Worm (Caenorhabditis elegans): Measurements from ENCODE around the gene scl-21.

Gene scl-21

DNA sequence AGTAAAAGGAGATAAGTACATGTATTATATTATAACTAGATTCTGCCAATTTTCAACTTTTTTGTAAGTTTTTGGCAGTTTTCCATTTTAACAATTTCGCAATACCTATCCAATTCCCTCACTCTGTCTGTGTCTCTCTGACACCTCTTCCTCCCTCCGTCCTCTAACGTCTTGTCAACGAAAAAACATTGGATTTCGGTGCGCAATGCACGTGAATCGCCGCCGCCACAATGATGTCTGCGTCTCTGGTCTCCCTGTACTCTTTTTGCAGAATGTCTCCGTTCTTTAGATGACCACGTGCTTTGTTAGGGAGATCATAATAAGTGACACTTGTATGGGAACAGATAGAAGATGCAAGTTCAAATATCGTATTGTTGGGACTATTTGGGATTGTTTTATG, 33.7 kb upstream of the scl-21 start (continued):
- TF ChIP-seq dmd-6 (GFP tag; IDR thresholded peaks at IDR 0.05) (peak; percentile 99), dpl-1 (GFP tag; optimal IDR thresholded peaks at IDR 0.05) (peak; percentile 50), lin-1 (GFP tag; IDR thresholded peaks at IDR 0.05) (peak; percentile 85)

DNA sequence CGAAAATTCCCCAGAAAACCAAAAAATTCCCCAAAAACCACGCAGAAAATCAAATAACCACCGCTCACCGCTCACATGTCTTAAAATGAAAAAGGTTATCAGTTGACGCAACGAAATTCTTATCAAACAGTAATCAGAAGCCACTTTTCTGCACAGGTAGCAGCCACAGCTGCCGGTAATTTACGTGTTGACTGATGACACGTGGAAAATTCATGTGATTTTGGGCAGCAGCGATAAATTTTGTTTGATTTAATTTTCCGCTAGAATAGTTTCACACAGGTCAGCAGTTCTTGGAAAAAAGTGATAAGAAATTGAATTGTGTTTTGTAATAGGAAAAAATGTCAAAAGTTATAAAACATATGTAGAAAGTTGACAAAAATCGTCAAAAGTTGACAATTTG, 32.1 kb upstream of the scl-21 start:
- TF ChIP-seq D1046.2 (GFP tag; IDR thresholded peaks at IDR 0.05) = no peak
- peak; percentile 49 for TF ChIP-seq mep-1 (tag; optimal IDR thresholded peaks at IDR 0.05)
- TF ChIP-seq lin-39 (tag; optimal IDR thresholded peaks at IDR 0.05) = no peak
- peak; percentile 16; the same call in 1 of the 2 replicates for TF ChIP-seq T26A8.4 (GFP tag; IDR thresholded peaks at IDR 0.05)
- TF ChIP-seq dmd-8 (GFP tag; IDR thresholded peaks at IDR 0.05) = no peak
- TF ChIP-seq hlh-30 (tag; optimal IDR thresholded peaks at IDR 0.05; ENCODE audit: insufficient read depth) = peak; percentile 96
- no peak for TF ChIP-seq hmg-1.1 (GFP tag; IDR thresholded peaks at IDR 0.05)
- peak; percentile 11 for TF ChIP-seq nhr-6 (tag; optimal IDR thresholded peaks at IDR 0.05)
- TF ChIP-seq zfp-3 (GFP tag; conservative IDR thresholded peaks at IDR 0.05) = 0 out of 2 replicates have a peak, but pooled peaks have one; percentile 14
- peak; percentile 5 to 91 for TF ChIP-seq mdl-1 (tag; optimal IDR thresholded peaks at IDR 0.05)
- TF ChIP-seq vab-7 (GFP tag; IDR thresholded peaks at IDR 0.05) = no peak
- TF ChIP-seq duxl-1 (tag; optimal IDR thresholded peaks at IDR 0.05; ENCODE audit: poor library complexity) = no peak
- TF ChIP-seq nhr-237 (tag; optimal IDR thresholded peaks at IDR 0.05) = no peak
- peak; percentile 97 for TF ChIP-seq nhr-28 (tag; optimal IDR thresholded peaks at IDR 0.05)
- peak; percentile 74 for TF ChIP-seq T20F7.1 (GFP tag; optimal IDR thresholded peaks at IDR 0.05)
- TF ChIP-seq jun-1 (tag; optimal IDR thresholded peaks at IDR 0.05) = no peak
- TF ChIP-seq nhr-10 (tag; optimal IDR thresholded peaks at IDR 0.05) = no peak
- TF ChIP-seq daf-16 (GFP tag; optimal IDR thresholded peaks at IDR 0.05) = peak in 1 of 2 experiments; percentile 59
- peak; percentile 98 for TF ChIP-seq daf-16 (tag; optimal IDR thresholded peaks at IDR 0.05)
- no peak for TF ChIP-seq unc-39 (tag; optimal IDR thresholded peaks at IDR 0.05)
- TF ChIP-seq sdz-12 (GFP tag; optimal IDR thresholded peaks at IDR 0.05) = no peak
- 0 out of 2 replicates have a peak, but pooled peaks have one; percentile 12 for TF ChIP-seq lin-38 (GFP tag; IDR thresholded peaks at IDR 0.05)
- peak; percentile 66 for TF ChIP-seq pha-4 (GFP tag; IDR thresholded peaks at IDR 0.05)
- peak; percentile 6 for TF ChIP-seq pha-4 (tag; optimal IDR thresholded peaks at IDR 0.05)
- peak; percentile 75; the same call in 1 of the 2 replicates for TF ChIP-seq nhr-41 (GFP tag; IDR thresholded peaks at IDR 0.05)
- TF ChIP-seq zip-2 (tag; optimal IDR thresholded peaks at IDR 0.05) = no peak
- no peak for TF ChIP-seq lim-7 (GFP tag; IDR thresholded peaks at IDR 0.05)
- TF ChIP-seq Y5F2A.4 (GFP tag; optimal IDR thresholded peaks at IDR 0.05) = no peak
- no peak for TF ChIP-seq F10B5.3 (tag; optimal IDR thresholded peaks at IDR 0.05)
- TF ChIP-seq dmd-6 (GFP tag; IDR thresholded peaks at IDR 0.05) = peak; percentile 100
- peak; percentile 83 for TF ChIP-seq nhr-48 (tag; optimal IDR thresholded peaks at IDR 0.05)
- TF ChIP-seq ctbp-1 (GFP tag; IDR thresholded peaks at IDR 0.05) = no peak
- TF ChIP-seq set-16 (GFP tag; IDR thresholded peaks at IDR 0.05) = no peak
- TF ChIP-seq ZK546.5 (tag; optimal IDR thresholded peaks at IDR 0.05) = no peak
- peak; percentile 97 for TF ChIP-seq pqm-1 (tag; optimal IDR thresholded peaks at IDR 0.05)
- no peak for TF ChIP-seq lin-13 (GFP tag; optimal IDR thresholded peaks at IDR 0.05)
- TF ChIP-seq unc-130 (GFP tag; optimal IDR thresholded peaks at IDR 0.05) = no peak
- TF ChIP-seq skn-1 (tag; optimal IDR thresholded peaks at IDR 0.05) = no peak
- peak; percentile 80 for TF ChIP-seq cey-2 (tag; optimal IDR thresholded peaks at IDR 0.05; ENCODE audit: borderline replicate concordance, insufficient read depth)
- TF ChIP-seq lin-29 (GFP tag; IDR thresholded peaks at IDR 0.05) = no peak
- TF ChIP-seq lsy-2 (tag; optimal IDR thresholded peaks at IDR 0.05) = peak in 1 of 2 experiments; percentile 64
- TF ChIP-seq unc-62 (GFP tag; optimal IDR thresholded peaks at IDR 0.05 in 1 of 2) = peak in 1 of 2 experiments; percentile 79
- no peak for TF ChIP-seq unc-62 (tag; optimal IDR thresholded peaks at IDR 0.05)
- TF ChIP-seq fos-1 (tag; optimal IDR thresholded peaks at IDR 0.05) = no peak
- TF ChIP-seq ceh-44 (GFP tag; IDR thresholded peaks at IDR 0.05) = no peak
- TF ChIP-seq mdt-29 (GFP tag; IDR thresholded peaks at IDR 0.05) = peak; percentile 59
- no peak for TF ChIP-seq ZK337.2 (GFP tag; IDR thresholded peaks at IDR 0.05)
- peak; percentile 97 for TF ChIP-seq dve-1 (tag; optimal IDR thresholded peaks at IDR 0.05; ENCODE audit: insufficient read depth)
